Worm (Caenorhabditis elegans): Measurements from ENCODE around the gene T26H8.4.

Gene T26H8.4

DNA sequence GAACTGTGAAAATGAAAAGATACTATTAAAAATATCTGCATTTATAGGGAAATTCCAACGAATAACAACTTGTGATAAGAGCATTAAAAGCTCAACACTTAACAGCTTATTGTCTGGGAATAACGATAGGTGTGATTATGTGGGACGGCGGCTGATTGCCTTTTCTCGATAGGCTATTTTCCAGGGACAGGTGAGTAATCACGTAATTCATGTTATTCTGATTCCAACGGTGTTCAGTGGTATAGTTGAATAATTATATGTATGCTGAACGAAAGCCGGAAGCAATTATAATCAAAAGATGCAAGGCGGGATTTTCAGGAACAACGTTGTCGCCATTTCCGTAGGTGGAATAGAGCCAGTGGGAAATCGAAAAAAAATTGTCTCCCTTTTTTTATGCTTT is 29.7 kb downstream of the T26H8.4 start, which contains the start of gene srw-17:
Gene srw-17, minus strand, starts transcription at position 101 of the 400 bp plus-strand sequence.
- TF ChIP-seq elt-2 (tag; optimal IDR thresholded peaks at IDR 0.05) (no peak), nhr-90 (tag; optimal IDR thresholded peaks at IDR 0.05; ENCODE audit: poor library complexity) (no peak), efl-1 (optimal IDR thresholded peaks at IDR 0.05) (no peak), efl-1 (GFP tag; optimal IDR thresholded peaks at IDR 0.05 in 1 of 2) (no peak), nhr-71 (tag; optimal IDR thresholded peaks at IDR 0.05) (no peak), sox-4 (tag; optimal IDR thresholded peaks at IDR 0.05) (no peak)

ce11 chrV:15274757-15275156 is 31.9 kb downstream of the T26H8.4 start, which contains the start of gene srw-16:
Gene srw-16, minus strand, starts transcription at chrV:15274857.
- TF ChIP-seq unc-98 (GFP tag; IDR thresholded peaks at IDR 0.05) (no peak), pag-3 (tag; optimal IDR thresholded peaks at IDR 0.05; ENCODE audit: borderline replicate concordance, insufficient read depth) (no peak), sptf-1 (tag; optimal IDR thresholded peaks at IDR 0.05) (no peak), nhr-77 (tag; optimal IDR thresholded peaks at IDR 0.05) (no peak), nhr-85 (tag) (no peak), sox-4 (tag; optimal IDR thresholded peaks at IDR 0.05) (no peak), mep-1 (tag; optimal IDR thresholded peaks at IDR 0.05) (no peak), lir-3 (tag; optimal IDR thresholded peaks at IDR 0.05; ENCODE audit: poor library complexity) (no peak)

DNA sequence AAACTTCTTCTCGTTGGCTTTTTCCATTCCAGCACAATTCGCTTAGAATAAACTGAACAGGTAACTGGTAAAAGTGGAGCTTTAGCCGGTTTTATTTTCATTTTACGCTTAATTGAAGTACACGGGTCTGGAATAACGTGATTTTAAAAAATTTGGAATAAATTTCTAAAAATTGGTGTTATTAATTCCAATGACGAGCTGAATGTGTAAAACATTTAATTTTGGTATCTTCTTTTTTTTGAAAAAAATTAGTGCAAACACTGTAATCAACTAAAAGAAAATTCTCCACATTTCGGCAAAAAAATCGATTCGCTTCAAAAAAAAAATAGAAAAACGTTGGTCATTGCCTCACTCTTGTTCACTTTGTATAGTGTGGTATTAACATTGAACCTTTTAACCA is 34.4 kb downstream of the T26H8.4 start, which contains the start of gene T10H4.4:
Gene T10H4.4, minus strand, starts transcription at position 101 of the 400 bp plus-strand sequence.
- TF ChIP-seq ceh-88 (GFP tag; IDR thresholded peaks at IDR 0.05) (no peak), lir-3 (tag; optimal IDR thresholded peaks at IDR 0.05; ENCODE audit: poor library complexity) (no peak), unc-62 (GFP tag; optimal IDR thresholded peaks at IDR 0.05) (no peak), dpl-1 (GFP tag; optimal IDR thresholded peaks at IDR 0.05) (no peak), ama-1 (optimal IDR thresholded peaks at IDR 0.05) (no peak), nhr-28 (tag; optimal IDR thresholded peaks at IDR 0.05) (no peak), C16A3.4 (tag; optimal IDR thresholded peaks at IDR 0.05) (no peak), sup-37 (GFP tag; optimal IDR thresholded peaks at IDR 0.05) (no peak), ceh-63 (GFP tag; optimal IDR thresholded peaks at IDR 0.05) (no peak)

DNA sequence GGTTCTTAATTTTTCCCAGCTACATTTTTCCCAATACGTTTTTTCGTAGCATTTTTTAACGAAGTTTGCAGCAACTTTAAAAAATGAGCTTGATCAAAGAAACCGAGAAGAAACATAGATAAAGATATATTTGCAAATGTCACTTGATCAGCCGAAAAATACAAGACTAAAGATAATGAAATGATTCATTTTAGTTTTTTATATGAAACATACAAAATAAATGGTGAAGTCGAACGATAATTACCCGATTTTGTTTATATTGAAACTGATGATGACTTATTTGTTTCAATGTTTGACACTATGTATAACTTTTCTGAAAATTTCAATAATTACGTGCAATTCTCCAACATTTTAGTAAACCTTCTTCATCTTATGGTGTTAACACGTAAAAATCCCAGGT is 38.3 kb downstream of the T26H8.4 start, which contains the start of gene srw-22:
Gene srw-22, plus strand, starts transcription at position 301 of the 400 bp plus-strand sequence.
- TF ChIP-seq zip-4 (GFP tag; optimal IDR thresholded peaks at IDR 0.05) (no peak), lir-3 (tag; optimal IDR thresholded peaks at IDR 0.05; ENCODE audit: poor library complexity) (no peak), ama-1 (optimal IDR thresholded peaks at IDR 0.05) (no peak), aly-2 (tag; optimal IDR thresholded peaks at IDR 0.05) (no peak), lsy-2 (tag; optimal IDR thresholded peaks at IDR 0.05) (no peak), egl-27 (tag; optimal IDR thresholded peaks at IDR 0.05) (no peak), nhr-76 (tag; optimal IDR thresholded peaks at IDR 0.05) (no peak), nhr-85 (tag) (no peak), grh-1 (GFP tag; IDR thresholded peaks at IDR 0.05) (no peak), egl-13 (tag; optimal IDR thresholded peaks at IDR 0.05) (no peak), ces-1 (GFP tag; optimal IDR thresholded peaks at IDR 0.05) (no peak), ceh-8 (GFP tag; optimal IDR thresholded peaks at IDR 0.05) (no peak), nhr-84 (tag; optimal IDR thresholded peaks at IDR 0.05) (no peak)

ce11 chrV:15267405-15267804 is 39.2 kb downstream of the T26H8.4 start, which contains the start of gene T10H4.13:
Gene T10H4.13, minus strand, starts transcription at chrV:15267505.
- no peak for TF ChIP-seq Y116A8C.19 (tag; optimal IDR thresholded peaks at IDR 0.05; ENCODE audit: borderline replicate concordance)
- no peak for TF ChIP-seq lin-14 (GFP tag; optimal IDR thresholded peaks at IDR 0.05)
- TF ChIP-seq efl-3 (GFP tag; optimal IDR thresholded peaks at IDR 0.05) = no peak
- TF ChIP-seq nhr-77 (tag; optimal IDR thresholded peaks at IDR 0.05) = no peak
- no peak for TF ChIP-seq unc-86 (tag; optimal IDR thresholded peaks at IDR 0.05)
- TF ChIP-seq lin-39 (tag; optimal IDR thresholded peaks at IDR 0.05) = no peak
- TF ChIP-seq alr-1 (tag; optimal IDR thresholded peaks at IDR 0.05; ENCODE audit: borderline replicate concordance) = no peak
- TF ChIP-seq nhr-237 (tag; optimal IDR thresholded peaks at IDR 0.05) = no peak
- no peak for TF ChIP-seq ceh-90 (tag; optimal IDR thresholded peaks at IDR 0.05)
- TF ChIP-seq mef-2 (tag; optimal IDR thresholded peaks at IDR 0.05) = no peak
- TF ChIP-seq xbp-1 (tag; optimal IDR thresholded peaks at IDR 0.05) = no peak
- no peak for TF ChIP-seq blmp-1 (tag; optimal IDR thresholded peaks at IDR 0.05)
- no peak for TF ChIP-seq fos-1 (tag; optimal IDR thresholded peaks at IDR 0.05)
- no peak for TF ChIP-seq aha-1 (tag; optimal IDR thresholded peaks at IDR 0.05)
- no peak for TF ChIP-seq jun-1 (tag; optimal IDR thresholded peaks at IDR 0.05)
- no peak for TF ChIP-seq hpl-2 (GFP tag; optimal IDR thresholded peaks at IDR 0.05)
- TF ChIP-seq pag-3 (tag; optimal IDR thresholded peaks at IDR 0.05; ENCODE audit: borderline replicate concordance, insufficient read depth) = no peak
- no peak for TF ChIP-seq tbx-2 (tag; optimal IDR thresholded peaks at IDR 0.05)

All from whole organism, L1 larva.